Worm (Caenorhabditis elegans) whole organism, late embryonic: ENCODE measurements around the gene srh-136.

Source experiments
- ama-1 ChIP-seq: fragments of 150-350 bp; optimal IDR thresholded peaks from 2 replicates; lab custom pipeline; 2014
- che-1 ChIP-seq: sonication (generic microtip); optimal IDR thresholded peaks from 2 replicates; lab custom pipeline; 2016; ENCODE audit warnings: mild to moderate bottlenecking, missing genetic modification characterization, missing compliant biosample characterization
- elt-2 ChIP-seq: sonication (generic microtip); optimal IDR thresholded peaks from 2 replicates; lab custom pipeline; 2016; ENCODE audit warnings: missing genetic modification reagents, missing genetic modification characterization, missing compliant biosample characterization
- fkh-10 ChIP-seq: fragments of 150-350 bp; optimal IDR thresholded peaks from 2 replicates; lab custom pipeline; 2014; ENCODE audit warnings: missing biosample characterization, missing genetic modification reagents, missing genetic modification characterization
- hlh-8 ChIP-seq: sonication (generic microtip); optimal IDR thresholded peaks from 2 replicates; lab custom pipeline; 2016; ENCODE audit warnings: missing genotype, missing genetic modification characterization, missing compliant biosample characterization
- pros-1 ChIP-seq: fragments of 150-350 bp; optimal IDR thresholded peaks from 2 replicates; lab custom pipeline; 2014; ENCODE audit warnings: missing biosample characterization, missing genetic modification reagents, missing genetic modification characterization
- tbx-2 ChIP-seq: sonication (generic microtip); optimal IDR thresholded peaks from 2 replicates; lab custom pipeline; 2016; ENCODE audit warnings: missing genetic modification characterization, missing compliant biosample characterization

- TF ChIP-seq ama-1 (lab: Kevin White, UChicago), result no peak
- peak; percentile 88 for TF ChIP-seq elt-2 (tag; lab: Kevin White, UChicago)
- TF ChIP-seq che-1 (tag; lab: Kevin White, UChicago), result no peak
- TF ChIP-seq pros-1, result no peak
- TF ChIP-seq fkh-10, result no peak
- TF ChIP-seq hlh-8 (tag; lab: Kevin White, UChicago), result no peak
- no peak for TF ChIP-seq tbx-2 (tag; lab: Kevin White, UChicago)
Observed at ce11 chrV:16494359-16494758, 3.0 kb downstream of the srh-136 start, which contains the start of gene comt-2.
